Worm (Caenorhabditis elegans): Measurements from ENCODE around the gene col-132.

Gene col-132

DNA sequence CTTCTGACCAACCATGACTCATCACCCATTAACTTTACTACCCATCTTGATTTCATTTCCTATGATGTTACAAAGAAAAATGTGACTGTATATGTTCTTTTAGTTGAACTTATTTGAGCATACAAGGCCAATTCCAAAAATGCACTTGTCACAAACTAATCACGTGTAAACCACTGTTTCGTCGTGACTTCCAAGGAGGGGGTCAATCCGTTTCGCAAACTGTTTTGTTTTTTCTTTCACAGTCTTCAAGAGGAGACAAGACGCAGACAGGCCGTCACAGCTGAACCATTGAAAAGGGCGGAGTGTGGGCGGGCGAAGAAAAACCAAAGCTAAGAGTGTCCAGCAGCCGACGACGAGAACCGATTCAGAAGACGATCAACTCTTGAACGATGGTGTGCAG lies 11.7 kb downstream of the col-132 start, which contains the start of gene C39E9.8:
C39E9.8 (plus strand) TSS at position 328 of the 400 bp plus-strand sequence.
- TF ChIP-seq efl-1 (optimal IDR thresholded peaks at IDR 0.05) (no peak), efl-1 (GFP tag; optimal IDR thresholded peaks at IDR 0.05 in 1 of 2) (no peak), lin-15B (tag; optimal IDR thresholded peaks at IDR 0.05) (no peak), irx-1 (tag; optimal IDR thresholded peaks at IDR 0.05) (no peak), lin-14 (GFP tag; optimal IDR thresholded peaks at IDR 0.05) (peak; percentile 70), nhr-77 (tag; optimal IDR thresholded peaks at IDR 0.05) (no peak), grh-1 (GFP tag; IDR thresholded peaks at IDR 0.05) (peak; percentile 23; the same call in 1 of the 2 replicates), hpl-2 (GFP tag; optimal IDR thresholded peaks at IDR 0.05) (no peak), jun-1 (tag; optimal IDR thresholded peaks at IDR 0.05) (peak; percentile 24), zag-1 (tag; optimal IDR thresholded peaks at IDR 0.05) (no peak), ceh-82 (tag; optimal IDR thresholded peaks at IDR 0.05) (no peak), lin-35 (GFP tag; optimal IDR thresholded peaks at IDR 0.05) (peak in 1 of 2 experiments; percentile 63), unc-130 (tag; optimal IDR thresholded peaks at IDR 0.05) (no peak), nhr-76 (tag; optimal IDR thresholded peaks at IDR 0.05) (no peak), nhr-19 (GFP tag; conservative IDR thresholded peaks at IDR 0.05) (peak; percentile 35), unc-62 (GFP tag; optimal IDR thresholded peaks at IDR 0.05) (no peak), F16B12.6 (tag; optimal IDR thresholded peaks at IDR 0.05) (no peak), nhr-71 (tag; optimal IDR thresholded peaks at IDR 0.05) (peak; percentile 62), mdl-1 (tag; optimal IDR thresholded peaks at IDR 0.05) (peak in 1 of 2 experiments; percentile 18), elt-3 (tag; optimal IDR thresholded peaks at IDR 0.05) (peak in 1 of 6 experiments; percentile 43), nhr-85 (tag) (peak; percentile 89), snu-23 (GFP tag; optimal IDR thresholded peaks at IDR 0.05) (peak; percentile 25), blmp-1 (tag; optimal IDR thresholded peaks at IDR 0.05) (peak; percentile 5), C34B4.2 (tag; optimal IDR thresholded peaks at IDR 0.05) (no peak), hlh-17 (GFP tag; optimal IDR thresholded peaks at IDR 0.05; ENCODE audit: borderline replicate concordance) (no peak), nhr-90 (tag; optimal IDR thresholded peaks at IDR 0.05; ENCODE audit: poor library complexity) (peak; percentile 43), elt-2 (tag; optimal IDR thresholded peaks at IDR 0.05) (no peak), nhr-20 (tag; optimal IDR thresholded peaks at IDR 0.05) (peak; percentile 60), nhr-28 (tag; optimal IDR thresholded peaks at IDR 0.05) (no peak), lir-3 (tag; optimal IDR thresholded peaks at IDR 0.05; ENCODE audit: poor library complexity) (no peak), skn-1 (tag; optimal IDR thresholded peaks at IDR 0.05) (no peak)

DNA sequence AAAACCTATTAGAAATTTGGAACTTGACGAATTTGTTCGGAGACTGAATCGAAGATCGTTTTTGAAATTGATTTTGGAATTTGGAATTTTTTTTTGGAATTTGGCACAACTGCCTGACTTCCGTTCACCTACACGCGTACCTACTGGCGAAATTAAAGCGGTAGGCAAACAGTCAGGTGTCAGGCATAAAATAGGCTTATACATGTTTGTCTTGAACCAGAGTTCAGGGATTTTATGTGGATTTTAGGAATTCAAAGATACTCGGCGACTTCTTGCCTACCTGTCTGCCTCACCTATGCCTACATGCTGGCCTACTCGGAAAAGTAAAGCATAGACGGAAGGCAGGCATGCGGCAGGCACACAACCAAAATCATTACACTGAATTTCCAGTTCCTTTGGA lies 12.5 kb downstream of the col-132 start:
- TF ChIP-seq xbp-1 (tag; optimal IDR thresholded peaks at IDR 0.05) (no peak), nhr-77 (tag; optimal IDR thresholded peaks at IDR 0.05) (no peak), nhr-237 (tag; optimal IDR thresholded peaks at IDR 0.05) (no peak), nhr-19 (GFP tag; conservative IDR thresholded peaks at IDR 0.05) (no peak), vab-15 (tag; optimal IDR thresholded peaks at IDR 0.05) (no peak), F16B12.6 (tag; optimal IDR thresholded peaks at IDR 0.05) (no peak), grh-1 (GFP tag; IDR thresholded peaks at IDR 0.05) (no peak), jun-1 (tag; optimal IDR thresholded peaks at IDR 0.05) (no peak), nhr-84 (tag; optimal IDR thresholded peaks at IDR 0.05) (no peak), elt-2 (tag; optimal IDR thresholded peaks at IDR 0.05) (no peak), sup-37 (GFP tag; optimal IDR thresholded peaks at IDR 0.05) (no peak), mab-9 (GFP tag; IDR thresholded peaks at IDR 0.05) (no peak)

DNA sequence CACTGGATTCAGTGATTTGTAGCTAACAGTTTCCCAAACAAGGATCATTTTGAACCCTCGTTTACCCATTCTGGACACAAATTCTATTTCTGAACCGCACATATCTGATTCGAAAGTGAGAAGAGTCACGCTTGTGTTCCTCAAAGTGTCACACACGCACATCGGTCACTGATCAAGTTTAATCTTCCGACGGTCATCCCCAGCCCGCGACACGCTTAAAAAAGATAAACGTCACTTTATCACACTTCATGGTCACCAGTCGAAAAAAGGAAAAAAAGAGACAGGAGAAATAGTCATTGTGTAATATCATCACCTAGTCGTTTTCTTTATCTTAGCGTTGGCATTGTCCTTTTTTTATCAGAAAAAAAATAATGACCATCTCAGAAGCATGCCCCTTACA lies 13.2 kb downstream of the col-132 start:
- peak in 1 of 2 experiments; percentile 50 for TF ChIP-seq lin-35 (GFP tag; optimal IDR thresholded peaks at IDR 0.05)
- peak; percentile 42 for TF ChIP-seq snu-23 (GFP tag; optimal IDR thresholded peaks at IDR 0.05)
- TF ChIP-seq xbp-1 (tag; optimal IDR thresholded peaks at IDR 0.05): no peak
- no peak for TF ChIP-seq Y116A8C.19 (tag; optimal IDR thresholded peaks at IDR 0.05; ENCODE audit: borderline replicate concordance)
- TF ChIP-seq C34B4.2 (tag; optimal IDR thresholded peaks at IDR 0.05): no peak
- no peak for TF ChIP-seq aly-2 (tag; optimal IDR thresholded peaks at IDR 0.05)
- TF ChIP-seq tbx-2 (tag; optimal IDR thresholded peaks at IDR 0.05): no peak
- TF ChIP-seq zag-1 (tag; optimal IDR thresholded peaks at IDR 0.05): no peak
- no peak for TF ChIP-seq swsn-7 (tag; optimal IDR thresholded peaks at IDR 0.05)
- TF ChIP-seq mef-2 (tag; optimal IDR thresholded peaks at IDR 0.05): no peak
- no peak for TF ChIP-seq grh-1 (GFP tag; IDR thresholded peaks at IDR 0.05)
- no peak for TF ChIP-seq alr-1 (tag; optimal IDR thresholded peaks at IDR 0.05; ENCODE audit: borderline replicate concordance)
- TF ChIP-seq unc-86 (tag; optimal IDR thresholded peaks at IDR 0.05): no peak
- no peak for TF ChIP-seq ceh-63 (GFP tag; optimal IDR thresholded peaks at IDR 0.05)
- TF ChIP-seq nhr-11 (tag; optimal IDR thresholded peaks at IDR 0.05): no peak
- TF ChIP-seq nhr-47 (tag; optimal IDR thresholded peaks at IDR 0.05): no peak
- TF ChIP-seq fkh-8 (tag; optimal IDR thresholded peaks at IDR 0.05): no peak
- no peak for TF ChIP-seq unc-98 (GFP tag; IDR thresholded peaks at IDR 0.05)
- peak; percentile 1 for TF ChIP-seq skn-1 (tag; optimal IDR thresholded peaks at IDR 0.05)
- TF ChIP-seq vab-15 (tag; optimal IDR thresholded peaks at IDR 0.05): no peak
- peak in 1 of 2 experiments; percentile 37 for TF ChIP-seq mdl-1 (tag; optimal IDR thresholded peaks at IDR 0.05)
- TF ChIP-seq rnt-1 (tag; optimal IDR thresholded peaks at IDR 0.05): no peak
